Fruit fly (Drosophila melanogaster): ENCODE measurements around the gene Arglu1.

Arglu1 gene

dm6 chr2L:9918020-9918959 lies 19.6 kb downstream of the Arglu1 start, which contains the start of the genes CG5885 and CG4598 (continued):
- TF ChIP-seq bbx (GFP tag; IDR thresholded peaks at IDR 0.05; ENCODE audit: partially characterized antibody) (peak; percentile 81), run (tag; optimal IDR thresholded peaks at IDR 0.05) (peak; percentile 17), CG6683 (GFP tag; optimal IDR thresholded peaks at IDR 0.05) (no peak), CG3838 (GFP tag; optimal IDR thresholded peaks at IDR 0.05) (peak; percentile 57), GATAe (GFP tag; conservative IDR thresholded peaks at IDR 0.05) (no peak), Adf1 (GFP tag; IDR thresholded peaks at IDR 0.05) (peak; percentile 50), CG14710 (tag; optimal IDR thresholded peaks at IDR 0.05) (peak; percentile 64), Xrp1 (GFP tag; IDR thresholded peaks at IDR 0.05) (peak; percentile 58), hth (optimal IDR thresholded peaks at IDR 0.05) (no peak), CG6175 (GFP tag; IDR thresholded peaks at IDR 0.05) (no peak), CG4424 (GFP tag; optimal IDR thresholded peaks at IDR 0.05) (peak; percentile 63), ham (GFP tag; IDR thresholded peaks at IDR 0.05) (no peak), sisA (GFP tag; IDR thresholded peaks at IDR 0.05) (peak; percentile 73), CG17802 (tag; optimal IDR thresholded peaks at IDR 0.05) (no peak), pho (GFP tag; optimal IDR thresholded peaks at IDR 0.05) (peak; percentile 19), z (GFP tag; IDR thresholded peaks at IDR 0.05) (no peak), ssp (GFP tag; IDR thresholded peaks at IDR 0.05) (peak; percentile 39; the same call in 1 of the 2 replicates), Ets97D (GFP tag; optimal IDR thresholded peaks at IDR 0.05) (peak; percentile 87), eve (GFP tag; optimal IDR thresholded peaks at IDR 0.05) (no peak), CG12659 (GFP tag; optimal IDR thresholded peaks at IDR 0.05) (peak; percentile 78), Mes4 (GFP tag; optimal IDR thresholded peaks at IDR 0.05) (no peak), row (GFP tag; IDR thresholded peaks at IDR 0.05) (peak; percentile 81), ab (GFP tag; optimal IDR thresholded peaks at IDR 0.05) (no peak), Spps (tag; optimal IDR thresholded peaks at IDR 0.05) (no peak), salm (tag; optimal IDR thresholded peaks at IDR 0.05) (no peak), CG8281 (tag; optimal IDR thresholded peaks at IDR 0.05) (no peak), gcm2 (GFP tag; optimal IDR thresholded peaks at IDR 0.05) (peak; percentile 25), emc (GFP tag; optimal IDR thresholded peaks at IDR 0.05) (no peak), ems (GFP tag; optimal IDR thresholded peaks at IDR 0.05) (peak; percentile 11), scrt (GFP tag; optimal IDR thresholded peaks at IDR 0.05) (peak; percentile 78), prd (optimal IDR thresholded peaks at IDR 0.05) (no peak), prd (GFP tag; IDR thresholded peaks at IDR 0.05) (peak; percentile 54; the same call in 2 of the 3 replicates), CG10959 (GFP tag; IDR thresholded peaks at IDR 0.05) (peak; percentile 52), Med (GFP tag) (peak; percentile 85), CG13624 (GFP tag; optimal IDR thresholded peaks at IDR 0.05) (peak; percentile 32), Deaf1 (tag; optimal IDR thresholded peaks at IDR 0.05) (peak; percentile 89), CG1792 (GFP tag; optimal IDR thresholded peaks at IDR 0.05) (no peak), Jarid2 (GFP tag; optimal IDR thresholded peaks at IDR 0.05) (no peak), Bgb (GFP tag; IDR thresholded peaks at IDR 0.05; ENCODE audit: partially characterized antibody) (peak; percentile 76), bab2 (GFP tag; optimal IDR thresholded peaks at IDR 0.05) (peak; percentile 37), Sox102F (GFP tag; optimal IDR thresholded peaks at IDR 0.05) (peak; percentile 80), E2f1 (GFP tag; IDR thresholded peaks at IDR 0.05) (peak; percentile 59), CG12299 (tag; optimal IDR thresholded peaks at IDR 0.05) (peak; percentile 2), CG5953 (GFP tag; IDR thresholded peaks at IDR 0.05) (no peak), Awh (GFP tag; IDR thresholded peaks at IDR 0.05) (peak; percentile 78), CG1233 (GFP tag; optimal IDR thresholded peaks at IDR 0.05) (peak; percentile 0), dysf (GFP tag; IDR thresholded peaks at IDR 0.05) (peak; percentile 72; the same call in 2 of the 3 replicates), CG1529 (GFP tag; optimal IDR thresholded peaks at IDR 0.05) (peak; percentile 49), CG7786 (GFP tag; optimal IDR thresholded peaks at IDR 0.05) (peak; percentile 41), CG34422 (GFP tag; IDR thresholded peaks at IDR 0.05) (peak; percentile 63; the same call in 2 of the 3 replicates)
